Fruit fly (Drosophila melanogaster): ENCODE data around the gene CG1428.

- TF ChIP-seq CG7045 (GFP tag; optimal IDR thresholded peaks at IDR 0.05) = no peak
- no peak for TF ChIP-seq tj (GFP tag; optimal IDR thresholded peaks at IDR 0.05)
Measured at dm6 chr2L:21916000-21916399, 9.9 kb downstream of the CG1428 start, which contains the start of gene CG11634.
